Fruit fly (Drosophila melanogaster) whole organism, wandering third instar larva: ENCODE results near the gene CG34461.

Source experiments
- Abd-B ChIP-seq: fragments of >200 bp; optimal IDR thresholded peaks from 2 replicates; lab custom pipeline; 2017; ENCODE audit warnings: missing biosample characterization, missing genetic modification characterization
- CG32264 ChIP-seq: fragments of 200-800 bp; sonication (Bioruptor generic); optimal IDR thresholded peaks from 2 replicates; lab custom pipeline; 2016; ENCODE audit warnings: missing biosample characterization, missing genetic modification characterization
- CG9705 ChIP-seq: fragments of 200-800 bp; sonication (Bioruptor generic); optimal IDR thresholded peaks from 2 replicates; lab custom pipeline; 2018; ENCODE audit warnings: missing biosample characterization, mild to moderate bottlenecking, missing genetic modification characterization
- CrebA ChIP-seq: fragments of 200-800 bp; sonication (Bioruptor generic); optimal IDR thresholded peaks from 2 replicates; lab custom pipeline; 2016; ENCODE audit warnings: missing biosample characterization, mild to moderate bottlenecking, missing genetic modification characterization, borderline replicate concordance
- Dfd ChIP-seq: fragments of >200 bp; optimal IDR thresholded peaks from 2 replicates; lab custom pipeline; 2017; ENCODE audit warnings: missing biosample characterization, missing genetic modification characterization
- Dif ChIP-seq: fragments of 200-275, 200-300 bp; sonication (Bioruptor generic); optimal IDR thresholded peaks from 2 replicates; lab custom pipeline; 2018; ENCODE audit warnings: missing biosample characterization, missing genetic modification characterization; ENCODE audit not compliant: partially characterized antibody
- GATAd ChIP-seq: sonication (Bioruptor generic); optimal IDR thresholded peaks from 2 replicates; lab custom pipeline; 2016; ENCODE audit warnings: missing biosample characterization, missing genetic modification characterization
- HLH106 ChIP-seq: fragments of 200-800 bp; optimal IDR thresholded peaks from 3 replicates; lab custom pipeline; 2019; ENCODE audit warnings: missing biosample characterization, mild to moderate bottlenecking, missing genetic modification characterization, moderate library complexity
- Hnf4 ChIP-seq: fragments of 200-800 bp; sonication (Bioruptor generic); optimal IDR thresholded peaks from 2 replicates; lab custom pipeline; 2016; ENCODE audit warnings: missing biosample characterization, mild to moderate bottlenecking, missing genetic modification characterization
- Hr78 ChIP-seq: fragments of >200 bp; optimal IDR thresholded peaks from 2 replicates; lab custom pipeline; 2017; ENCODE audit warnings: missing biosample characterization, missing genetic modification characterization
- Hr83 ChIP-seq: fragments of 200-300 bp; sonication (Bioruptor generic); optimal IDR thresholded peaks from 2 replicates; lab custom pipeline; 2016; ENCODE audit warnings: missing biosample characterization, mild to moderate bottlenecking, missing genetic modification characterization, moderate library complexity; ENCODE audit not compliant: poor library complexity, severe bottlenecking
- Jra ChIP-seq: sonication (Bioruptor generic); optimal IDR thresholded peaks from 2 replicates; lab custom pipeline; 2016; ENCODE audit warnings: missing biosample characterization, missing genetic modification characterization
- Mio ChIP-seq: sonication (Bioruptor generic); optimal IDR thresholded peaks from 2 replicates; lab custom pipeline; 2016; ENCODE audit warnings: missing biosample characterization, missing genetic modification characterization
- Myc ChIP-seq: fragments of >200 bp; optimal IDR thresholded peaks from 2 replicates; lab custom pipeline; 2017
- N ChIP-seq: fragments of >200 bp; optimal IDR thresholded peaks from 2 replicates; lab custom pipeline; 2018; ENCODE audit warnings: missing biosample characterization, missing external identifiers, missing genetic modification characterization
- OdsH ChIP-seq: fragments of 200-800 bp; sonication (Bioruptor generic); optimal IDR thresholded peaks from 2 replicates; lab custom pipeline; 2016; ENCODE audit warnings: missing biosample characterization, mild to moderate bottlenecking, missing genetic modification characterization
- Rel ChIP-seq, 2 experiments: fragments of 200-800 bp; sonication (Bioruptor generic) in 1 of 2; optimal IDR thresholded peaks; 2 replicates in 1 of 2; 3 replicates in 1 of 2; lab custom pipeline; 2016 to 2019; ENCODE audit warnings: mild to moderate bottlenecking in 2 of 2, missing biosample characterization in 2 of 2, missing genetic modification characterization in 2 of 2, moderate library complexity in 1 of 2
- Sp1 ChIP-seq: fragments of 200-800 bp; sonication (Bioruptor generic); optimal IDR thresholded peaks from 3 replicates; lab custom pipeline; 2019; ENCODE audit warnings: missing biosample characterization, mild to moderate bottlenecking, missing genetic modification characterization, moderate library complexity
- Vsx2 ChIP-seq: fragments of 200-300, 225-300 bp; sonication (Bioruptor generic); optimal IDR thresholded peaks from 2 replicates; lab custom pipeline; 2018; ENCODE audit warnings: missing biosample characterization, missing genetic modification characterization; ENCODE audit not compliant: partially characterized antibody
- br ChIP-seq: fragments of 200-800 bp; sonication (Bioruptor generic); optimal IDR thresholded peaks from 2 replicates; lab custom pipeline; 2016; ENCODE audit warnings: missing biosample characterization, missing genetic modification characterization
- brk ChIP-seq: fragments of 200-800 bp; sonication (Bioruptor generic); optimal IDR thresholded peaks from 2 replicates; lab custom pipeline; 2016; ENCODE audit warnings: missing biosample characterization, mild to moderate bottlenecking, missing genetic modification characterization
- dl ChIP-seq, 2 experiments: fragments of 175-275, 200-275 bp in 1 of 2; fragments of 200-275 bp in 1 of 2; sonication (Bioruptor generic); optimal IDR thresholded peaks; lab custom pipeline; 2018; ENCODE audit warnings: mild to moderate bottlenecking in 2 of 2, missing biosample characterization in 2 of 2, missing genetic modification characterization in 2 of 2, moderate library complexity in 2 of 2; ENCODE audit not compliant: partially characterized antibody in 2 of 2, insufficient read depth in 1 of 2
- dmrt93B ChIP-seq: fragments of 200-800 bp; sonication (Bioruptor generic); optimal IDR thresholded peaks from 2 replicates; lab custom pipeline; 2018; ENCODE audit warnings: missing biosample characterization, mild to moderate bottlenecking, missing genetic modification characterization
- dsf ChIP-seq: sonication (Bioruptor generic); optimal IDR thresholded peaks from 2 replicates; lab custom pipeline; 2016; ENCODE audit warnings: missing biosample characterization, missing genetic modification characterization, borderline replicate concordance
- ey ChIP-seq: fragments of 200-800 bp; sonication (Bioruptor generic); optimal IDR thresholded peaks from 2 replicates; lab custom pipeline; 2016; ENCODE audit warnings: missing biosample characterization, missing genetic modification characterization
- foxo ChIP-seq, 2 experiments: fragments of 200-800 bp; sonication (Bioruptor generic); optimal IDR thresholded peaks; 2 replicates in 1 of 2; 3 replicates in 1 of 2; lab custom pipeline; 2016 to 2017; ENCODE audit warnings: missing biosample characterization in 2 of 2, missing genetic modification characterization in 2 of 2
- fru ChIP-seq: fragments of 200-800 bp; sonication (Bioruptor generic); optimal IDR thresholded peaks from 3 replicates; lab custom pipeline; 2016; ENCODE audit warnings: missing biosample characterization, mild to moderate bottlenecking, missing genetic modification characterization
- h ChIP-seq: fragments of 200-800 bp; sonication (Bioruptor generic); optimal IDR thresholded peaks from 3 replicates; lab custom pipeline; 2016; ENCODE audit warnings: missing biosample characterization, mild to moderate bottlenecking, missing genetic modification characterization
- jim ChIP-seq: fragments of 175-275, 200-325 bp; sonication (Bioruptor generic); optimal IDR thresholded peaks from 2 replicates; lab custom pipeline; 2016; ENCODE audit warnings: missing biosample characterization, mild to moderate bottlenecking, missing genetic modification characterization
- lola ChIP-seq: fragments of >200 bp; optimal IDR thresholded peaks from 2 replicates; lab custom pipeline; 2017; ENCODE audit warnings: missing biosample characterization, missing genetic modification characterization
- pan ChIP-seq: fragments of >200 bp; optimal IDR thresholded peaks from 2 replicates; lab custom pipeline; 2017
- psq ChIP-seq: fragments of 200-800 bp; sonication (Bioruptor generic); optimal IDR thresholded peaks from 3 replicates; lab custom pipeline; 2017; ENCODE audit warnings: missing biosample characterization, mild to moderate bottlenecking, missing genetic modification characterization, moderate library complexity
- rgr ChIP-seq: fragments of 200-800 bp; sonication (Bioruptor generic); optimal IDR thresholded peaks from 3 replicates; lab custom pipeline; 2016; ENCODE audit warnings: missing biosample characterization, mild to moderate bottlenecking, missing genetic modification characterization
- sage ChIP-seq: fragments of 200-800 bp; sonication (Bioruptor generic); optimal IDR thresholded peaks from 2 replicates; lab custom pipeline; 2016; ENCODE audit warnings: missing biosample characterization, mild to moderate bottlenecking, missing genetic modification characterization
- sv ChIP-seq: fragments of 200-800 bp; sonication (Bioruptor generic); optimal IDR thresholded peaks from 3 replicates; lab custom pipeline; 2016; ENCODE audit warnings: missing biosample characterization, missing genetic modification characterization
- tai ChIP-seq: sonication (Bioruptor generic); optimal IDR thresholded peaks from 2 replicates; lab custom pipeline; 2016; ENCODE audit warnings: missing biosample characterization, missing genetic modification characterization
- usp ChIP-seq: fragments of >200 bp; optimal IDR thresholded peaks from 2 replicates; lab custom pipeline; 2017; ENCODE audit warnings: missing biosample characterization, missing genetic modification characterization
- woc ChIP-seq: sonication (Bioruptor generic); optimal IDR thresholded peaks from 2 replicates; lab custom pipeline; 2016; ENCODE audit warnings: missing biosample characterization, mild to moderate bottlenecking, missing genetic modification characterization

The CG34461 gene

DNA sequence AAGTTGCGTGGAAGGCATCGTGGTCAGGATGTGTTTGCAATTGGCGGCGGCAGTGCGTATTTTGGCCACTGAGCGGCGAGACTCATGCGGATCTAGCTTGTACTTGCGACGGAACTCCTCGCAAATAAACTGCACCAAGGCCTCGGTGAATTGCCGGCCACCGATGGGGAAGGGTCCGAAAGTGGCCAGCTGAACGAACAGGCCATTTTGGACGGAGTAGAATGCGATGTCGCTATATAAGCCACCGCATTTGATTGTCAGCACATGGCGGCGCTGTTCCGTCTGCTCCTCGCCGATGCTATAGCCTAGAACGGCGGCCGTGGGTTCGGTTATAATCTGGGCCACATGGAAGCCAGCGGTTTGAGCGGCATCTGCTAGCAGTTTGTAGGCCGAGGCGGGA lies 19.5 kb downstream of the CG34461 start:
- TF ChIP-seq dsf (GFP tag; lab: Kevin White, UChicago), result no peak
- no peak for TF ChIP-seq Hr83 (GFP tag; lab: Kevin White, UChicago)
- no peak for TF ChIP-seq woc (GFP tag; lab: Kevin White, UChicago)
- no peak for TF ChIP-seq lola (GFP tag; lab: Kevin White, UChicago)
- no peak for TF ChIP-seq dl (GFP tag; optimal IDR thresholded peaks at IDR 0.05; lab: Kevin White, UChicago; ENCODE audit: insufficient read depth in 1 of 2, partially characterized antibody in 2 of 2)
- TF ChIP-seq sage (GFP tag; lab: Kevin White, UChicago), result no peak
- TF ChIP-seq brk (GFP tag; lab: Kevin White, UChicago), result no peak

DNA sequence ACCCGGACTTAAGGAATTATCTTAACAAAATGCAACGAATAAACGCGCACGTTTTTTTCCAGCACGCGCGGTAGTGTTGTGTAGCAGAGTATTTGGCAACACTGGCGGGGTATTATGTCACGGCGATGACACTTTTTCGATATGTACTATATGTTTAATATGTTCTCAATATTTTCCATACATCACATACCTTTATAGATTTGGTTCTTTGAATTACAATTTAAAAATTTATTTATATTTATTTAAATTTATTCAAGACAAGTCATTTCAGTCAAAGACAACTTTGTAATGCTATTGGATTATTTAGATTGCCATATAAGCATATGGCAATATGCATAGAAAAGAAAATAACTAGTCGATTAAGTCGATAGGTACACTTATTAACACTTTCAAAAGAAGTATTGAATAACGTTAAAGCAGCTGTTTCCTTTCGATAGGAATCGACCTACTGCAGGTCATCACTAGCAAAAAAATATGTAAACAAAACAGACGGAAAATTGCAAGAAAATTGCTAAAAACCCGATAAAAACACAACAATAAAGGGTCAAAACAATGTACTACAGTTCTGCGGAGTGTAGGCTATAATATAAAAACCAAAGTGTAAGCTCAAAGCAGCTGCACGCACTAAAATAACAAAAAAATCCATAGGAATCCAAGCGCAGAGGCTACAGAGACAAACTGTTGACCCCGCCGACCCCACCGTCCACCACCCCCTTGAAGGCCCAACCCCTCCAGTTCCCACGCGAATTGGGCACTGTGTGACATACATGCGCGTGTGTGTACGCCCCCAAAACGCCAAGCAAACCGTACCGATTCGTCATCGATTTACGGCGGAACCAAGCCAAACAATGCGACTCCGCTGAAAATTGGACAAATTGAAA lies 20.7 kb downstream of the CG34461 start, which contains the start of the genes CG7182 and GAPcenA:
Gene CG7182, minus strand, starts transcription at position 283 of the 881 bp plus-strand sequence.
Gene GAPcenA, plus strand, starts transcription at position 462 of the 881 bp plus-strand sequence.
- TF ChIP-seq CG9705, result peak; percentile 64
- no peak for TF ChIP-seq Dif (GFP tag; lab: Kevin White, UChicago)
- TF ChIP-seq dsf (GFP tag; lab: Kevin White, UChicago), result no peak
- no peak for TF ChIP-seq sv (GFP tag; lab: Kevin White, UChicago)
- TF ChIP-seq jim, result no peak
- TF ChIP-seq fru (GFP tag; lab: Kevin White, UChicago), result peak; percentile 75
- no peak for TF ChIP-seq Hr78 (GFP tag; lab: Kevin White, UChicago)
- no peak for TF ChIP-seq lola (GFP tag; lab: Kevin White, UChicago)
- TF ChIP-seq tai (GFP tag; lab: Kevin White, UChicago), result no peak
- peak; percentile 87 for TF ChIP-seq HLH106 (tag; lab: Kevin White, UChicago)
- peak; percentile 79 for TF ChIP-seq psq (GFP tag; lab: Kevin White, UChicago)
- no peak for TF ChIP-seq CG32264 (GFP tag; lab: Kevin White, UChicago)
- no peak for TF ChIP-seq Myc (lab: Kevin White, UChicago)
- peak; percentile 72 for TF ChIP-seq dmrt93B (GFP tag; lab: Kevin White, UChicago)
- TF ChIP-seq pan (lab: Kevin White, UChicago), result no peak
- peak; percentile 49 for TF ChIP-seq br
- no peak for TF ChIP-seq Hnf4 (GFP tag; lab: Kevin White, UChicago)
- peak; percentile 76 for TF ChIP-seq h
- TF ChIP-seq Mio (GFP tag; lab: Kevin White, UChicago), result no peak
- TF ChIP-seq Sp1 (GFP tag; lab: Kevin White, UChicago), result peak; percentile 82
- TF ChIP-seq rgr (GFP tag; lab: Kevin White, UChicago), result peak; percentile 80
- no peak for TF ChIP-seq usp (GFP tag; lab: Kevin White, UChicago)
- peak; percentile 62 for TF ChIP-seq OdsH (GFP tag; lab: Kevin White, UChicago)
- peak; percentile 37 for TF ChIP-seq ey (GFP tag; lab: Kevin White, UChicago)
- no peak for TF ChIP-seq dl (GFP tag; optimal IDR thresholded peaks at IDR 0.05; lab: Kevin White, UChicago; ENCODE audit: insufficient read depth in 1 of 2, partially characterized antibody in 2 of 2)
- no peak for TF ChIP-seq brk (GFP tag; lab: Kevin White, UChicago)
- TF ChIP-seq Abd-B, result no peak
- no peak for TF ChIP-seq GATAd (GFP tag; lab: Kevin White, UChicago)
- no peak for TF ChIP-seq Rel (GFP tag; optimal IDR thresholded peaks at IDR 0.05; lab: Kevin White, UChicago)
- TF ChIP-seq Rel (tag; optimal IDR thresholded peaks at IDR 0.05; lab: Kevin White, UChicago), result peak; percentile 85
- no peak for TF ChIP-seq sage (GFP tag; lab: Kevin White, UChicago)
- TF ChIP-seq Dfd (GFP tag; lab: Kevin White, UChicago), result no peak
- peak; percentile 62 for TF ChIP-seq Jra (GFP tag; lab: Kevin White, UChicago)
- TF ChIP-seq Hr83 (GFP tag; lab: Kevin White, UChicago), result peak; percentile 33
- TF ChIP-seq CrebA, result no peak
- TF ChIP-seq N (GFP tag; lab: Kevin White, UChicago), result no peak
- TF ChIP-seq Vsx2 (GFP tag; lab: Kevin White, UChicago), result no peak
- TF ChIP-seq woc (GFP tag; lab: Kevin White, UChicago), result no peak
- peak in 1 of 2 experiments; percentile 85 for TF ChIP-seq foxo (GFP tag; optimal IDR thresholded peaks at IDR 0.05; lab: Kevin White, UChicago)
